Worm (Caenorhabditis elegans) whole organism, L1 larva: ENCODE results near the gene grl-3.

Experiments used
- C04F5.9 ChIP-seq: sonication (generic microtip); optimal IDR thresholded peaks from 2 replicates; lab custom pipeline; 2016; ENCODE audit warnings: missing genetic modification characterization, missing compliant biosample characterization
- C16A3.4 ChIP-seq: fragments of 150-350 bp; optimal IDR thresholded peaks from 2 replicates; lab custom pipeline; 2014; ENCODE audit warnings: missing biosample characterization, missing genetic modification characterization
- F16B12.6 ChIP-seq: fragments of 150-350 bp; optimal IDR thresholded peaks from 2 replicates; lab custom pipeline; 2014; ENCODE audit warnings: missing biosample characterization, missing genetic modification characterization
- Y116A8C.19 ChIP-seq: sonication (generic microtip); optimal IDR thresholded peaks from 2 replicates; lab custom pipeline; 2016; ENCODE audit warnings: missing compliant biosample characterization, missing genetic modification characterization, borderline replicate concordance
- aha-1 ChIP-seq: fragments of 150-350 bp; optimal IDR thresholded peaks from 2 replicates; lab custom pipeline; 2014; ENCODE audit warnings: missing biosample characterization, missing genetic modification characterization
- aly-2 ChIP-seq: fragments of 150-350 bp; optimal IDR thresholded peaks from 2 replicates; lab custom pipeline; 2014; ENCODE audit warnings: missing biosample characterization, missing genetic modification characterization
- ama-1 ChIP-seq: fragments of 150-350 bp; optimal IDR thresholded peaks from 2 replicates; lab custom pipeline; 2014
- blmp-1 ChIP-seq: fragments of 150-350 bp; optimal IDR thresholded peaks from 2 replicates; lab custom pipeline; 2014; ENCODE audit warnings: missing biosample characterization, missing genetic modification characterization
- ceh-63 ChIP-seq: fragments of 200-800 bp; sonication (Bioruptor generic); optimal IDR thresholded peaks from 2 replicates; lab custom pipeline; 2018; ENCODE audit warnings: mild to moderate bottlenecking, missing genetic modification characterization, missing compliant biosample characterization
- ceh-8 ChIP-seq: fragments of 200-800 bp; sonication (Bioruptor generic); optimal IDR thresholded peaks from 2 replicates; lab custom pipeline; 2018; ENCODE audit warnings: mild to moderate bottlenecking, missing genetic modification characterization, moderate library complexity, missing compliant biosample characterization
- ceh-88 ChIP-seq: fragments of 200-800 bp; sonication (Bioruptor generic); IDR thresholded peaks from 2 replicates; pipeline ENCODE4 v1.3.6; 2022; ENCODE audit warnings: missing genetic modification characterization, missing compliant biosample characterization
- dpl-1 ChIP-seq, 3 experiments: fragments of 150-350 bp in 2 of 3; sonication (generic microtip) in 1 of 3; optimal IDR thresholded peaks; 2 replicates each; lab custom pipeline; 2014 to 2017; ENCODE audit warnings: missing biosample characterization in 3 of 3, missing genetic modification characterization in 3 of 3, missing genetic modification reagents in 3 of 3
- dsc-1 ChIP-seq: sonication (generic microtip); optimal IDR thresholded peaks from 2 replicates; lab custom pipeline; 2016; ENCODE audit warnings: mild to moderate bottlenecking, missing genetic modification characterization, missing compliant biosample characterization
- efl-1 ChIP-seq, 4 experiments: fragments of 150-350 bp; optimal IDR thresholded peaks in 3 of 4; peaks in 1 of 4; 1 replicate in 1 of 4; 2 replicates in 3 of 4; lab custom pipeline; 2014; ENCODE audit warnings: missing biosample characterization in 2 of 4, missing genetic modification characterization in 2 of 4, missing genetic modification reagents in 2 of 4
- efl-3 ChIP-seq: fragments of 200-800 bp; sonication (Bioruptor generic); optimal IDR thresholded peaks from 2 replicates; lab custom pipeline; 2018; ENCODE audit warnings: mild to moderate bottlenecking, missing genetic modification characterization, missing compliant biosample characterization
- egl-13 ChIP-seq: sonication (generic microtip); optimal IDR thresholded peaks from 2 replicates; lab custom pipeline; 2016; ENCODE audit warnings: missing genotype, missing genetic modification reagents, missing genetic modification characterization, missing compliant biosample characterization
- elt-3 ChIP-seq, 6 experiments: fragments of 150-350 bp in 1 of 6; sonication (generic microtip); optimal IDR thresholded peaks; 2 replicates each; lab custom pipeline; 2017 to 2018; ENCODE audit warnings: missing biosample characterization in 6 of 6, missing genetic modification characterization in 6 of 6, inconsistent platforms in 1 of 6
- fkh-4 ChIP-seq: sonication (generic microtip); optimal IDR thresholded peaks from 2 replicates; lab custom pipeline; 2016; ENCODE audit warnings: missing compliant biosample characterization, missing genetic modification characterization, borderline replicate concordance
- hlh-17 ChIP-seq: fragments of 200-800 bp; sonication (Bioruptor generic); optimal IDR thresholded peaks from 2 replicates; lab custom pipeline; 2018; ENCODE audit warnings: missing genetic modification characterization, mild to moderate bottlenecking, missing compliant biosample characterization, moderate library complexity, borderline replicate concordance
- irx-1 ChIP-seq: sonication (generic microtip); optimal IDR thresholded peaks from 2 replicates; lab custom pipeline; 2016; ENCODE audit warnings: missing genetic modification characterization, missing compliant biosample characterization
- isw-1 ChIP-seq: fragments of 200-800 bp; sonication (Bioruptor generic); IDR thresholded peaks from 2 replicates; pipeline ENCODE4 v1.3.6; 2022; ENCODE audit warnings: missing genetic modification characterization, missing compliant biosample characterization
- jun-1 ChIP-seq: fragments of 150-350 bp; optimal IDR thresholded peaks from 2 replicates; lab custom pipeline; 2014; ENCODE audit warnings: missing biosample characterization, missing genetic modification reagents, missing genetic modification characterization
- lin-14 ChIP-seq: fragments of 200-800 bp; sonication (Bioruptor generic); optimal IDR thresholded peaks from 2 replicates; lab custom pipeline; 2018; ENCODE audit warnings: mild to moderate bottlenecking, missing genetic modification characterization, moderate library complexity, missing compliant biosample characterization
- lin-35 ChIP-seq, 2 experiments: fragments of 150-350 bp; optimal IDR thresholded peaks; 2 replicates each; lab custom pipeline; 2014; ENCODE audit warnings: missing biosample characterization in 2 of 2, missing genetic modification characterization in 2 of 2, missing genetic modification reagents in 2 of 2
- lir-3 ChIP-seq: sonication (generic microtip); optimal IDR thresholded peaks from 2 replicates; lab custom pipeline; 2016; ENCODE audit warnings: mild to moderate bottlenecking, missing genetic modification characterization, moderate library complexity, missing compliant biosample characterization; ENCODE audit not compliant: poor library complexity
- lsy-2 ChIP-seq, 2 experiments: fragments of 150-350 bp; optimal IDR thresholded peaks; 2 replicates each; lab custom pipeline; 2014; ENCODE audit warnings: missing biosample characterization in 2 of 2, missing genetic modification characterization in 2 of 2
- mab-9 ChIP-seq: fragments of 200-800 bp; sonication (Bioruptor generic); IDR thresholded peaks from 2 replicates; pipeline ENCODE4 v1.3.6; 2022; ENCODE audit warnings: missing genetic modification reagents, missing genetic modification characterization, missing compliant biosample characterization
- mdl-1 ChIP-seq, 2 experiments: fragments of 150-350 bp; optimal IDR thresholded peaks; 2 replicates each; lab custom pipeline; 2014 to 2017; ENCODE audit warnings: missing biosample characterization in 2 of 2, missing genetic modification characterization in 2 of 2, inconsistent platforms in 1 of 2
- mep-1 ChIP-seq: fragments of 150-350 bp; optimal IDR thresholded peaks from 2 replicates; lab custom pipeline; 2014; ENCODE audit warnings: missing biosample characterization, missing genetic modification characterization
- nhr-11 ChIP-seq: fragments of 150-350 bp; optimal IDR thresholded peaks from 2 replicates; lab custom pipeline; 2014; ENCODE audit warnings: missing biosample characterization, missing genetic modification characterization
- nhr-19 ChIP-seq: fragments of 200-800 bp; sonication (Bioruptor generic); conservative IDR thresholded peaks from 2 replicates; pipeline ENCODE4 v1.3.6; 2022; ENCODE audit warnings: missing genetic modification characterization, missing compliant biosample characterization
- nhr-20 ChIP-seq: sonication (generic microtip); optimal IDR thresholded peaks from 2 replicates; lab custom pipeline; 2016; ENCODE audit warnings: mild to moderate bottlenecking, missing genetic modification characterization, missing compliant biosample characterization
- nhr-28 ChIP-seq: fragments of 150-350 bp; optimal IDR thresholded peaks from 2 replicates; lab custom pipeline; 2014; ENCODE audit warnings: missing biosample characterization, missing genetic modification characterization
- nhr-47 ChIP-seq: sonication (generic microtip); optimal IDR thresholded peaks from 2 replicates; lab custom pipeline; 2016; ENCODE audit warnings: mild to moderate bottlenecking, missing genetic modification characterization, moderate library complexity, missing compliant biosample characterization
- nhr-71 ChIP-seq: sonication (generic microtip); optimal IDR thresholded peaks from 2 replicates; lab custom pipeline; 2016; ENCODE audit warnings: mild to moderate bottlenecking, missing genetic modification characterization, moderate library complexity, missing compliant biosample characterization
- nhr-77 ChIP-seq: fragments of 150-350 bp; optimal IDR thresholded peaks from 2 replicates; lab custom pipeline; 2014; ENCODE audit warnings: missing biosample characterization, missing genetic modification characterization
- pqm-1 ChIP-seq: sonication (generic microtip); optimal IDR thresholded peaks from 3 replicates; lab custom pipeline; 2017; ENCODE audit warnings: missing biosample characterization, missing genetic modification characterization
- rnt-1 ChIP-seq: sonication (generic microtip); optimal IDR thresholded peaks from 2 replicates; lab custom pipeline; 2016; ENCODE audit warnings: mild to moderate bottlenecking, missing genetic modification characterization, moderate library complexity, missing compliant biosample characterization
- skn-1 ChIP-seq: fragments of 150-350 bp; optimal IDR thresholded peaks from 2 replicates; lab custom pipeline; 2014; ENCODE audit warnings: missing biosample characterization, missing genetic modification characterization
- snpc-4 ChIP-seq: fragments of 150-350 bp; optimal IDR thresholded peaks from 2 replicates; lab custom pipeline; 2014; ENCODE audit warnings: missing biosample characterization, missing genetic modification characterization
- snu-23 ChIP-seq: sonication (generic microtip); optimal IDR thresholded peaks from 2 replicates; lab custom pipeline; 2016; ENCODE audit warnings: missing genetic modification characterization, missing compliant biosample characterization
- sox-4 ChIP-seq: sonication (generic microtip); optimal IDR thresholded peaks from 2 replicates; lab custom pipeline; 2016; ENCODE audit warnings: missing genetic modification characterization, missing compliant biosample characterization
- unc-130 ChIP-seq: fragments of 150-350 bp; optimal IDR thresholded peaks from 2 replicates; lab custom pipeline; 2017; ENCODE audit warnings: missing biosample characterization, missing genetic modification characterization, inconsistent platforms
- unc-30 ChIP-seq: sonication (generic microtip); optimal IDR thresholded peaks from 2 replicates; lab custom pipeline; 2017; ENCODE audit warnings: missing biosample characterization, missing genetic modification characterization
- unc-86 ChIP-seq: sonication (generic microtip); optimal IDR thresholded peaks from 2 replicates; lab custom pipeline; 2016; ENCODE audit warnings: missing genetic modification characterization, missing compliant biosample characterization
- vab-15 ChIP-seq: sonication (generic microtip); optimal IDR thresholded peaks from 2 replicates; lab custom pipeline; 2017; ENCODE audit warnings: missing genotype, mild to moderate bottlenecking, missing genetic modification characterization, missing compliant biosample characterization
- xbp-1 ChIP-seq: sonication (generic microtip); optimal IDR thresholded peaks from 2 replicates; lab custom pipeline; 2016; ENCODE audit warnings: missing genetic modification characterization, missing compliant biosample characterization
- zip-4 ChIP-seq: fragments of 200-800 bp; sonication (Bioruptor generic); optimal IDR thresholded peaks from 2 replicates; lab custom pipeline; 2018; ENCODE audit warnings: mild to moderate bottlenecking, missing genetic modification characterization, moderate library complexity, missing compliant biosample characterization
- ztf-11 ChIP-seq, 2 experiments: sonication (generic microtip); optimal IDR thresholded peaks; 2 replicates each; lab custom pipeline; 2016 to 2017; ENCODE audit warnings: missing genetic modification characterization in 2 of 2, missing biosample characterization in 1 of 2, missing compliant biosample characterization in 1 of 2

grl-3 gene

ce11 chrV:11373918-11374317 lies 37.4 kb upstream of the grl-3 start:
- TF ChIP-seq ceh-8 (GFP tag; lab: Kevin White, UChicago) (no peak), dsc-1 (tag; lab: Kevin White, UChicago) (peak; percentile 12)

DNA sequence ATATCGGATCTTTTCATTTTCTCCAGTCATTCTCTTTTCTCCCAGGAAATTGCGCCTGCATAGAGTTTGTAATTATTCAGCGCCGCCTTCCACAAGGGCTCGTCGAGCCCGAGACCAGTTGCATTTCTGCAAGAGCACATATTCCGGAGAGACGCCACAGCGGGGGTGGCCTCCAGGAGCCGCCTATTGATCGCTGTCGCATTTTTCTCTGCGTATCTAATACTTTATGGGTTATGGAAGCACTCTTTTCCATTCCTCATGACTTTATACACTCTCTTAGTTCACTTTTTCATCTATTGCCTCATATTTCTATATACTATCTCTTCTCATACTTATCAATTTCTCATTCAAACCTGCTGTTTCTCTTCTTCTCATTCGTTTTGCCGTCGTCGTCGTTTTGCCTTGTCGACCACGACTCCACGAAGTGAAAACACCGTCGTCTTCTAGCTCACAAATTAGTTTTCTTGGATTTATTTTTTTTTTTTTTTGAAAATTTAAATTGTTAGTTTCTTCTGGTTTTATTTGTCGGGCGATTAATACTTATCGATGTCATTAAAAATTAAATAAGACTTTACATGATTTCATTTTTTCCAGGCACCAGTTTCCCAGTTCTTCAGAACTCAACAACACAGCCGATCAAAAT lies 36.0 kb upstream of the grl-3 start, which contains the start of gene cnb-1:
Gene cnb-1 (plus strand): TSS at position 593 of the 643 bp plus-strand sequence.
- TF ChIP-seq ceh-63 (GFP tag; lab: Kevin White, UChicago) (no peak), blmp-1 (tag; lab: Kevin White, UChicago) (peak; percentile 24), nhr-47 (tag; lab: Kevin White, UChicago) (peak; percentile 80), lin-14 (GFP tag; lab: Kevin White, UChicago) (peak; percentile 96), lin-35 (GFP tag; optimal IDR thresholded peaks at IDR 0.05; lab: Kevin White, UChicago) (peak; percentile 48 to 58), fkh-4 (tag; lab: Kevin White, UChicago) (peak; percentile 63), lir-3 (tag; lab: Kevin White, UChicago) (peak; percentile 62), ztf-11 (tag; optimal IDR thresholded peaks at IDR 0.05; lab: Kevin White, UChicago) (peak in 1 of 2 experiments; percentile 7), egl-13 (tag; lab: Kevin White, UChicago) (peak; percentile 81), ama-1 (peak; percentile 29), nhr-20 (tag; lab: Kevin White, UChicago) (peak; percentile 59), unc-30 (tag; lab: Kevin White, UChicago) (no peak), nhr-28 (tag; lab: Kevin White, UChicago) (no peak), nhr-77 (tag; lab: Kevin White, UChicago) (no peak), C16A3.4 (tag; lab: Kevin White, UChicago) (no peak), skn-1 (tag; lab: Kevin White, UChicago) (peak; percentile 63), jun-1 (tag; lab: Kevin White, UChicago) (peak; percentile 56), irx-1 (peak; percentile 55), F16B12.6 (no peak), unc-86 (tag; lab: Kevin White, UChicago) (peak; percentile 81), isw-1 (GFP tag; lab: Robert Waterston, UW) (peak; percentile 41), xbp-1 (tag; lab: Kevin White, UChicago) (peak; percentile 60), mab-9 (peak; percentile 52; the same call in 1 of the 2 replicates), nhr-19 (peak; percentile 62), dpl-1 (GFP tag; optimal IDR thresholded peaks at IDR 0.05; lab: Kevin White, UChicago) (peak in 2 of 3 experiments; percentile 30 to 39), aha-1 (tag; lab: Kevin White, UChicago) (peak; percentile 10), unc-130 (tag; lab: Kevin White, UChicago) (no peak), elt-3 (tag; optimal IDR thresholded peaks at IDR 0.05; lab: Kevin White, UChicago) (no peak), pqm-1 (no peak), snpc-4 (peak; percentile 55), dsc-1 (tag; lab: Kevin White, UChicago) (peak; percentile 94), aly-2 (tag; lab: Kevin White, UChicago) (peak; percentile 10), zip-4 (GFP tag; lab: Kevin White, UChicago) (no peak), mep-1 (tag; lab: Kevin White, UChicago) (peak; percentile 79), nhr-11 (tag; lab: Kevin White, UChicago) (peak; percentile 17), mdl-1 (tag; optimal IDR thresholded peaks at IDR 0.05; lab: Kevin White, UChicago) (peak in 1 of 2 experiments; percentile 37), efl-1 (optimal IDR thresholded peaks at IDR 0.05; lab: Kevin White, UChicago) (peak; percentile 74 to 85), efl-1 (GFP tag; optimal IDR thresholded peaks at IDR 0.05 in 1 of 2; lab: Kevin White, UChicago) (peak; percentile 39 to 93), snu-23 (GFP tag; lab: Kevin White, UChicago) (peak; percentile 82), ceh-88 (no peak), C04F5.9 (tag; lab: Kevin White, UChicago) (no peak), hlh-17 (GFP tag; lab: Kevin White, UChicago) (no peak), Y116A8C.19 (tag; lab: Kevin White, UChicago) (no peak), lsy-2 (tag; optimal IDR thresholded peaks at IDR 0.05; lab: Kevin White, UChicago) (peak; percentile 66 to 73), sox-4 (peak; percentile 31), efl-3 (GFP tag; lab: Kevin White, UChicago) (no peak), rnt-1 (tag; lab: Kevin White, UChicago) (peak; percentile 58), vab-15 (tag; lab: Kevin White, UChicago) (no peak), nhr-71 (peak; percentile 88)
